Worm (Caenorhabditis elegans): ENCODE results near the gene sng-1.

ce11 chrX:7281347-7281746 is 46.1 kb upstream of the sng-1 start:
- no peak for TF ChIP-seq flt-1 (GFP tag; IDR thresholded peaks at IDR 0.05)
- TF ChIP-seq tab-1 (GFP tag; IDR thresholded peaks at IDR 0.05) = no peak
- no peak for TF ChIP-seq klf-2 (GFP tag; conservative IDR thresholded peaks at IDR 0.05)
- TF ChIP-seq ref-1 (GFP tag; conservative IDR thresholded peaks at IDR 0.05) = no peak
- TF ChIP-seq ztf-23 (GFP tag; IDR thresholded peaks at IDR 0.05) = no peak
- no peak for TF ChIP-seq T22C8.4 (GFP tag; IDR thresholded peaks at IDR 0.05)
- TF ChIP-seq ztf-29 (GFP tag; IDR thresholded peaks at IDR 0.05) = no peak
- TF ChIP-seq cog-1 (tag; optimal IDR thresholded peaks at IDR 0.05) = no peak
- no peak for TF ChIP-seq med-1 (GFP tag; optimal IDR thresholded peaks at IDR 0.05; ENCODE audit: insufficient read depth)

All from whole organism, midembryonic.